Worm (Caenorhabditis elegans): ENCODE measurements around the gene C29F3.3.

ce11 chrV:15330314-15330713, 16.9 kb downstream of the C29F3.3 start, which contains the start of gene srh-295:
- TF ChIP-seq sea-1 (GFP tag; conservative IDR thresholded peaks at IDR 0.05) (no peak), ama-1 (optimal IDR thresholded peaks at IDR 0.05) (no peak), aly-1 (tag; optimal IDR thresholded peaks at IDR 0.05) (no peak), hmbx-1 (tag; optimal IDR thresholded peaks at IDR 0.05) (no peak), tbx-37 (GFP tag; conservative IDR thresholded peaks at IDR 0.05) (no peak), B0310.2 (tag; optimal IDR thresholded peaks at IDR 0.05) (no peak), flt-1 (GFP tag; IDR thresholded peaks at IDR 0.05) (no peak), hnd-1 (tag; optimal IDR thresholded peaks at IDR 0.05) (no peak), ets-7 (tag; optimal IDR thresholded peaks at IDR 0.05) (no peak), pes-1 (GFP tag; IDR thresholded peaks at IDR 0.05) (no peak), hmg-4 (GFP tag; optimal IDR thresholded peaks at IDR 0.05) (no peak), tra-4 (tag; optimal IDR thresholded peaks at IDR 0.05) (no peak)
